Fruit fly (Drosophila melanogaster): Measurements from ENCODE around the gene CG13813.

CG13813 gene

DNA sequence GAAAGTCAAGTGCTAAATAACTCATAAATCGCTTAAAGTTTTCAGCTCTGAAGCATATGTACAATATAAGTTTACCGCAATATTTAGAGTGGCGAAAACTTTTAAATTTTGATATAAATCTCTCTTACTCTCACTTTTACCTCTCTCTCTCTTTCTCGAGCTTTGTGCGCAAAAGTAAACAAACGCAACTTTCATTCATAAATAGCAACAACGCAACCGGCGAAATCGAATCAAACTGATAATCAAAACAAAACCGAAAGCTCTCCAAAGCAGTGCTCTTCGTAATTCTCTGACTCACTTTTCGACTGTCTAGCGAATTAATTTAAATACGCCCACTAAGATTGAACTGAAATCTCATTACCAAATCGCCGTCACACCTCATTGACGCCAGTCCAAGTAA is 45.6 kb upstream of the CG13813 start (continued):
- TF ChIP-seq CG5953 (GFP tag; IDR thresholded peaks at IDR 0.05) (no peak), CG12942 (GFP tag; optimal IDR thresholded peaks at IDR 0.05) (no peak), Bgb (GFP tag; IDR thresholded peaks at IDR 0.05; ENCODE audit: partially characterized antibody) (no peak), ems (GFP tag; optimal IDR thresholded peaks at IDR 0.05) (no peak), wdn (GFP tag; IDR thresholded peaks at IDR 0.05) (no peak), Optix (GFP tag; IDR thresholded peaks at IDR 0.05) (no peak), CG11560 (tag; IDR thresholded peaks at IDR 0.05) (no peak), exex (tag; optimal IDR thresholded peaks at IDR 0.05) (peak; percentile 6), tio (GFP tag; optimal IDR thresholded peaks at IDR 0.05) (no peak), Opbp (GFP tag; IDR thresholded peaks at IDR 0.05; ENCODE audit: partially characterized antibody) (no peak), CG1832 (GFP tag; optimal IDR thresholded peaks at IDR 0.05) (no peak), grn (GFP tag; optimal IDR thresholded peaks at IDR 0.05) (peak; percentile 60), CG8290 (GFP tag; optimal IDR thresholded peaks at IDR 0.05) (no peak), CG8290 (tag; optimal IDR thresholded peaks at IDR 0.05) (no peak), CG31365 (tag; optimal IDR thresholded peaks at IDR 0.05) (no peak), Trl (optimal IDR thresholded peaks at IDR 0.05) (peak; percentile 35 to 58), Trl (GFP tag; optimal IDR thresholded peaks at IDR 0.05) (no peak), CG15479 (GFP tag; optimal IDR thresholded peaks at IDR 0.05) (no peak), unpg (GFP tag; optimal IDR thresholded peaks at IDR 0.05) (no peak), sug (tag; optimal IDR thresholded peaks at IDR 0.05) (no peak), salm (tag; optimal IDR thresholded peaks at IDR 0.05) (no peak), chinmo (GFP tag; IDR thresholded peaks at IDR 0.05; ENCODE audit: partially characterized antibody) (0 out of 4 replicates have a peak, but pooled peaks have one; percentile 47), lola (GFP tag; optimal IDR thresholded peaks at IDR 0.05) (no peak), Meics (GFP tag; optimal IDR thresholded peaks at IDR 0.05) (no peak), CG4617 (GFP tag; optimal IDR thresholded peaks at IDR 0.05; ENCODE audit: borderline replicate concordance) (no peak), bsh (GFP tag; optimal IDR thresholded peaks at IDR 0.05) (no peak), CG11695 (GFP tag; IDR thresholded peaks at IDR 0.05) (no peak), vvl (GFP tag; IDR thresholded peaks at IDR 0.05) (peak; percentile 9; the same call in 1 of the 2 replicates), Gsc (GFP tag; IDR thresholded peaks at IDR 0.05) (no peak), Poxn (GFP tag; IDR thresholded peaks at IDR 0.05) (no peak), lbe (GFP tag; optimal IDR thresholded peaks at IDR 0.05) (no peak), CG4360 (GFP tag; IDR thresholded peaks at IDR 0.05) (no peak), bcd (GFP tag; optimal IDR thresholded peaks at IDR 0.05) (no peak)

- TF ChIP-seq Elba2 (GFP tag; optimal IDR thresholded peaks at IDR 0.05) = no peak
- no peak for TF ChIP-seq sr (GFP tag; IDR thresholded peaks at IDR 0.05)
- TF ChIP-seq danr (GFP tag; IDR thresholded peaks at IDR 0.05) = no peak
- no peak for TF ChIP-seq Usf (GFP tag; optimal IDR thresholded peaks at IDR 0.05)
- TF ChIP-seq jumu (GFP tag; optimal IDR thresholded peaks at IDR 0.05) = no peak
- no peak for TF ChIP-seq CG7928 (GFP tag; optimal IDR thresholded peaks at IDR 0.05)
- peak; percentile 19 for TF ChIP-seq HmgZ (tag; optimal IDR thresholded peaks at IDR 0.05)
- TF ChIP-seq D19A (tag; optimal IDR thresholded peaks at IDR 0.05) = peak; percentile 44
- TF ChIP-seq tx (GFP tag; optimal IDR thresholded peaks at IDR 0.05) = no peak
- TF ChIP-seq slou (GFP tag; optimal IDR thresholded peaks at IDR 0.05) = no peak
- TF ChIP-seq stc (GFP tag; IDR thresholded peaks at IDR 0.05) = 0 out of 2 replicates have a peak, but pooled peaks have one; percentile 28
- TF ChIP-seq Dip2 (GFP tag; IDR thresholded peaks at IDR 0.05) = no peak
- TF ChIP-seq amos (GFP tag; IDR thresholded peaks at IDR 0.05; ENCODE audit: partially characterized antibody) = no peak
- TF ChIP-seq CkIIα-i1 (GFP tag; IDR thresholded peaks at IDR 0.05) = no peak
- TF ChIP-seq onecut (GFP tag; IDR thresholded peaks at IDR 0.05) = no peak
- no peak for TF ChIP-seq CG6272 (GFP tag; IDR thresholded peaks at IDR 0.05)
- no peak for TF ChIP-seq NFAT (GFP tag; IDR thresholded peaks at IDR 0.05)
- no peak for TF ChIP-seq slbo (GFP tag; IDR thresholded peaks at IDR 0.05)
- TF ChIP-seq CG10321 (GFP tag; IDR thresholded peaks at IDR 0.05) = no peak
- no peak for TF ChIP-seq trh (GFP tag; optimal IDR thresholded peaks at IDR 0.05)
- no peak for TF ChIP-seq cas (GFP tag; IDR thresholded peaks at IDR 0.05)
Measured at dm6 chr3L:20186294-20187020, 45.0 kb upstream of the CG13813 start.
